Worm (Caenorhabditis elegans) whole organism, L3 larva: ENCODE data around the gene bli-5.
A peak's percentile ranks its signal among the peaks of the same experiment; 100 is the strongest.

Experiments
- R02D3.7 ChIP-seq: fragments of 150-350 bp; optimal IDR thresholded peaks from 2 replicates; lab custom pipeline; 2014; ENCODE audit warnings: missing biosample characterization, missing genetic modification characterization
- ZK546.5 ChIP-seq: sonication (generic microtip); optimal IDR thresholded peaks from 2 replicates; lab custom pipeline; 2017; ENCODE audit warnings: missing biosample characterization, missing genetic modification characterization
- aly-2 ChIP-seq: fragments of 150-350 bp; optimal IDR thresholded peaks from 2 replicates; lab custom pipeline; 2014; ENCODE audit warnings: missing biosample characterization, missing genetic modification characterization
- ama-1 ChIP-seq: fragments of 150-350 bp; optimal IDR thresholded peaks from 2 replicates; lab custom pipeline; 2018
- ceh-16 ChIP-seq: sonication (generic microtip); optimal IDR thresholded peaks from 2 replicates; lab custom pipeline; 2017; ENCODE audit warnings: missing biosample characterization, missing genetic modification characterization
- ceh-28 ChIP-seq: fragments of 150-350 bp; optimal IDR thresholded peaks from 2 replicates; lab custom pipeline; 2014; ENCODE audit warnings: missing biosample characterization, missing genetic modification reagents, missing genetic modification characterization
- ceh-82 ChIP-seq: fragments of 150-350 bp; optimal IDR thresholded peaks from 2 replicates; lab custom pipeline; 2014; ENCODE audit warnings: missing biosample characterization, missing genetic modification characterization
- ceh-9 ChIP-seq: sonication (generic microtip); optimal IDR thresholded peaks from 2 replicates; lab custom pipeline; 2018; ENCODE audit warnings: missing biosample characterization, missing genetic modification characterization
- daf-12 ChIP-seq: fragments of 150-350 bp; optimal IDR thresholded peaks from 2 replicates; lab custom pipeline; 2014; ENCODE audit warnings: missing biosample characterization, missing genetic modification reagents, missing genetic modification characterization
- egl-27 ChIP-seq: sonication (generic microtip); optimal IDR thresholded peaks from 4 replicates; lab custom pipeline; 2017; ENCODE audit warnings: missing biosample characterization, missing genetic modification reagents, missing genetic modification characterization
- egl-5 ChIP-seq: fragments of 150-350 bp; optimal IDR thresholded peaks from 2 replicates; lab custom pipeline; 2017; ENCODE audit warnings: missing biosample characterization, missing genetic modification reagents, missing genetic modification characterization, inconsistent platforms
- elt-1 ChIP-seq: fragments of 150-350 bp; optimal IDR thresholded peaks from 2 replicates; lab custom pipeline; 2014; ENCODE audit warnings: missing biosample characterization, missing genetic modification characterization
- elt-2 ChIP-seq: sonication (generic microtip); optimal IDR thresholded peaks from 2 replicates; lab custom pipeline; 2016; ENCODE audit warnings: missing genetic modification reagents, mild to moderate bottlenecking, missing genetic modification characterization, missing compliant biosample characterization
- elt-3 ChIP-seq, 3 experiments: fragments of 150-350 bp in 1 of 3; sonication (generic microtip) in 2 of 3; optimal IDR thresholded peaks; 2 replicates in 2 of 3; 4 replicates in 1 of 3; lab custom pipeline; 2014 to 2017; ENCODE audit warnings: missing biosample characterization in 3 of 3, missing genetic modification characterization in 3 of 3
- fkh-10 ChIP-seq: sonication (generic microtip); optimal IDR thresholded peaks from 2 replicates; lab custom pipeline; 2017; ENCODE audit warnings: missing biosample characterization, missing genetic modification reagents, missing genetic modification characterization
- fkh-2 ChIP-seq: fragments of 150-350 bp; optimal IDR thresholded peaks from 2 replicates; lab custom pipeline; 2014; ENCODE audit warnings: missing biosample characterization, missing genetic modification reagents, missing genetic modification characterization
- fos-1 ChIP-seq: fragments of 150-350 bp; optimal IDR thresholded peaks from 2 replicates; lab custom pipeline; 2014; ENCODE audit warnings: missing biosample characterization, missing genetic modification characterization
- hmg-11 ChIP-seq: sonication (generic microtip); optimal IDR thresholded peaks from 2 replicates; lab custom pipeline; 2016; ENCODE audit warnings: missing genetic modification characterization, missing compliant biosample characterization
- jun-1 ChIP-seq: fragments of 150-350 bp; optimal IDR thresholded peaks from 2 replicates; lab custom pipeline; 2014; ENCODE audit warnings: missing biosample characterization, missing genetic modification reagents, missing genetic modification characterization
- lin-15B ChIP-seq: fragments of 150-350 bp; optimal IDR thresholded peaks from 2 replicates; lab custom pipeline; 2014; ENCODE audit warnings: missing biosample characterization, missing genetic modification characterization
- lin-39 ChIP-seq: fragments of 150-350 bp; optimal IDR thresholded peaks from 2 replicates; lab custom pipeline; 2018; ENCODE audit warnings: missing biosample characterization, missing genetic modification reagents, missing genetic modification characterization
- lsy-12 ChIP-seq: sonication (generic microtip); optimal IDR thresholded peaks from 2 replicates; lab custom pipeline; 2016; ENCODE audit warnings: mild to moderate bottlenecking, missing genetic modification characterization, missing compliant biosample characterization
- mdl-1 ChIP-seq: fragments of 150-350 bp; optimal IDR thresholded peaks from 2 replicates; lab custom pipeline; 2014; ENCODE audit warnings: missing biosample characterization, missing genetic modification characterization
- mml-1 ChIP-seq: fragments of 150-350 bp; sonication (generic microtip); optimal IDR thresholded peaks from 3 replicates; lab custom pipeline; 2014; ENCODE audit warnings: missing biosample characterization, missing genetic modification characterization
- nfya-1 ChIP-seq: sonication (generic microtip); optimal IDR thresholded peaks from 2 replicates; lab custom pipeline; 2017; ENCODE audit warnings: missing genetic modification characterization, mild to moderate bottlenecking, missing compliant biosample characterization, antibody characterized with exemption, moderate library complexity; ENCODE audit not compliant: insufficient read depth
- nhr-11 ChIP-seq: fragments of 150-350 bp; optimal IDR thresholded peaks from 2 replicates; lab custom pipeline; 2014; ENCODE audit warnings: missing biosample characterization, missing genetic modification characterization
- nhr-12 ChIP-seq: fragments of 150-350 bp; optimal IDR thresholded peaks from 2 replicates; lab custom pipeline; 2014; ENCODE audit warnings: missing biosample characterization, missing genetic modification characterization
- nhr-23 ChIP-seq: fragments of 150-350 bp; optimal IDR thresholded peaks from 2 replicates; lab custom pipeline; 2014; ENCODE audit warnings: missing biosample characterization, missing genetic modification reagents, missing genetic modification characterization
- nhr-237 ChIP-seq: fragments of 150-350 bp; optimal IDR thresholded peaks from 2 replicates; lab custom pipeline; 2014; ENCODE audit warnings: missing biosample characterization, missing genetic modification characterization
- nhr-25 ChIP-seq: sonication (generic microtip); optimal IDR thresholded peaks from 2 replicates; lab custom pipeline; 2017; ENCODE audit warnings: missing biosample characterization, missing genetic modification characterization
- nhr-28 ChIP-seq: fragments of 150-350 bp; optimal IDR thresholded peaks from 2 replicates; lab custom pipeline; 2014; ENCODE audit warnings: missing biosample characterization, missing genetic modification characterization
- nhr-43 ChIP-seq: sonication (generic microtip); optimal IDR thresholded peaks from 2 replicates; lab custom pipeline; 2016; ENCODE audit warnings: mild to moderate bottlenecking, missing genetic modification characterization, missing compliant biosample characterization; ENCODE audit not compliant: poor library complexity, severe bottlenecking
- nhr-76 ChIP-seq: fragments of 150-350 bp; sonication (generic microtip); optimal IDR thresholded peaks from 5 replicates; lab custom pipeline; 2014; ENCODE audit warnings: missing biosample characterization, missing genetic modification characterization
- nhr-77 ChIP-seq: fragments of 150-350 bp; optimal IDR thresholded peaks from 2 replicates; lab custom pipeline; 2014; ENCODE audit warnings: missing biosample characterization, missing genetic modification characterization
- pha-4 ChIP-seq: fragments of 150-350 bp; optimal IDR thresholded peaks from 2 replicates; lab custom pipeline; 2014; ENCODE audit warnings: missing biosample characterization, missing genetic modification reagents, missing genetic modification characterization
- pqm-1 ChIP-seq: fragments of 150-350 bp; optimal IDR thresholded peaks from 2 replicates; lab custom pipeline; 2017; ENCODE audit warnings: missing biosample characterization, missing genetic modification characterization, inconsistent platforms
- sea-2 ChIP-seq: fragments of 150-350 bp; sonication (generic microtip); optimal IDR thresholded peaks from 4 replicates; lab custom pipeline; 2014; ENCODE audit warnings: missing biosample characterization, missing genetic modification reagents, missing genetic modification characterization
- skn-1 ChIP-seq: fragments of 150-350 bp; optimal IDR thresholded peaks from 2 replicates; lab custom pipeline; 2014; ENCODE audit warnings: missing biosample characterization, missing genetic modification characterization
- snpc-4 ChIP-seq: fragments of 150-350 bp; optimal IDR thresholded peaks from 2 replicates; lab custom pipeline; 2014; ENCODE audit warnings: missing biosample characterization, missing genetic modification characterization
- tbx-2 ChIP-seq: sonication (generic microtip); optimal IDR thresholded peaks from 2 replicates; lab custom pipeline; 2016; ENCODE audit warnings: mild to moderate bottlenecking, missing genetic modification characterization, missing compliant biosample characterization
- unc-39 ChIP-seq: sonication (generic microtip); optimal IDR thresholded peaks from 4 replicates; lab custom pipeline; 2017; ENCODE audit warnings: missing biosample characterization, missing genetic modification characterization
- unc-62 ChIP-seq: fragments of 150-350 bp; sonication (generic microtip); optimal IDR thresholded peaks from 4 replicates; lab custom pipeline; 2014; ENCODE audit warnings: missing biosample characterization, missing genetic modification reagents, missing genetic modification characterization
- zag-1 ChIP-seq: fragments of 150-350 bp; optimal IDR thresholded peaks from 2 replicates; lab custom pipeline; 2014; ENCODE audit warnings: missing biosample characterization, missing genetic modification characterization
- ztf-11 ChIP-seq: fragments of 150-350 bp; optimal IDR thresholded peaks from 2 replicates; lab custom pipeline; 2014; ENCODE audit warnings: missing biosample characterization, missing genetic modification characterization
- ztf-4 ChIP-seq: fragments of 150-350 bp; optimal IDR thresholded peaks from 2 replicates; lab custom pipeline; 2014; ENCODE audit warnings: missing biosample characterization, missing genetic modification characterization

The bli-5 gene

DNA sequence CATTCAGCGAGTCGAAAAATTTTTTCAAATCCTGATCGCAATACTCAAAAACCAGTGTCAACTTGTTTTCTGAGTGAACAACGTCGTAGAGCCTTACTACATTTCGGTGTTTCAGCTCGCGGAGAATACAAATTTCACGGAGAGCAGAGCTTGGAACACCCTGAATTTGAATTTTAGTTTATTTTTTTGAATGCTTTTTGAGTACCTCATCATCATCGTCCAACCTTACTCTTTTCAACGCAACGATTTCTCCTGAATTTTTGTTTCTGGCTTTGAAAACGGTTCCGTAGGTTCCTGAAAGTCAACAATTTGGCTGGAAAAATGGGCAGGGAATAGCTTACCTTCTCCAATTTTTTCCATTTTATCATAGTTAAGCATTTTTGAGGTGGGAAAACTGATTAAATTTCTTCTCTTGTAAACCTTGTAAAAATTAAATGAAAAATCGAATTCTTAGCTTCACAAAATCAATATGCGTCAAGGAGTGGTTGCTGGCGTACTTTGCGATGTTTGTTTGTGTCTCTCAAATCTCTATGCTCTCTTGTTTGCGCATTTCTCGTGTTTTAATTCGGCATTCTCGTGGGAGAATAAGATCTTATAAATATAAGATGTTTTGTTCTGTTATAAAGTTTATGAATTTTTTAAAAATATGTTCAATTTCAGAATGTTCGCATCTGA lies 36.5 kb upstream of the bli-5 start, which contains the start of gene cdk-5 (continued):
- TF ChIP-seq sea-2 (GFP tag; lab: Kevin White, UChicago) (no peak), nhr-12 (tag; lab: Kevin White, UChicago) (no peak), elt-1 (tag; lab: Kevin White, UChicago) (peak; percentile 60), hmg-11 (tag; lab: Kevin White, UChicago) (peak; percentile 49), ceh-82 (tag; lab: Kevin White, UChicago) (peak; percentile 48), fkh-10 (GFP tag; lab: Kevin White, UChicago) (peak; percentile 51), ceh-16 (tag; lab: Kevin White, UChicago) (no peak), ceh-9 (tag; lab: Kevin White, UChicago) (no peak), unc-62 (no peak), egl-5 (tag; lab: Kevin White, UChicago) (no peak), unc-39 (tag; lab: Kevin White, UChicago) (no peak), nhr-77 (tag; lab: Kevin White, UChicago) (peak; percentile 28), ama-1 (lab: Kevin White, UChicago) (peak; percentile 74), skn-1 (tag; lab: Kevin White, UChicago) (peak; percentile 89), fos-1 (tag; lab: Kevin White, UChicago) (no peak), elt-2 (tag; lab: Kevin White, UChicago) (peak; percentile 50), jun-1 (tag; lab: Kevin White, UChicago) (peak; percentile 84)
- TF ChIP-seq, all 47 proteins: peak for 25

DNA sequence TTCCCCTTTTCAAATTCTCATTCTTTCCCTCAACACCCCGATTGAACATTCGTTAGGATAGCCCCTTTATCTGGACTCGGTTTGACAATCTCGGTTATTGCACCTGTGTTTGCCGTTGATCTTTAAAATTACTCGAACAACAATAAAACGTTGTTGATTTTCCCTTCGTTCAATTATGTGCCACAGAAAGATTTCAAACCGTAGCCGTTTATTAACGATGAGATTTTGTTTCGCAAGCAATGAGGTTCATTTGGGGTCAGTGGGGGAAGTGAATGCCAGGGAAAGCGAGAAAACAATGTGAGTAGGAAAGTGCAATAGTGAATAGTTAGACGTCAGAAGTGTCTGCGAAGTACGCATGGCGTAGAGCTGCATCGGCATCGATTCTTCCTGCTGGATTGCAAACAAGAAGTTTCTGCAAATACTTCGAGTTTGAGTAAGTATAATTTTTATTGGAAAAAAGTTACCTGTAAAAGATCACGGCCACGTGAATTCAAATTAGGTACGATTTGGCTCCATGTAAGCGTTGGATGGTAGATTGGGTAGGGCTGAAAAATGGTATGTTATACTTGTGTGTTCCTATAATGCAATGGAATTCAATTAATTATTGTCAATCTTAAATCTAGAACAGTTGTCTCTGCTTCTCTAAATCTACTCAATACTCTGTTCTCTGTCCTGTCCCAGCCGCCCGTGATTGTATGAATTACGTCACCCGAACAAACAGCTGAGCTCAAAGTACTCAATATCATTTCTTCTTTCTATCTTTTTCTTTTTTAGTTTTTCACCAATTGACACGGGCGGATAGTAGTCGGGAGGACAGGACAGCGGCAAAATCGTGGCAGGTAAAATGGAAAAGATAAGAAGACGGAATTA lies 35.2 kb upstream of the bli-5 start, which contains the start of gene kel-3:
TSS of gene kel-3 (plus strand) at position 328 of the 870 bp plus-strand sequence.
- no peak for TF ChIP-seq nhr-28 (tag; lab: Kevin White, UChicago)
- peak; percentile 75 for TF ChIP-seq lsy-12
- peak; percentile 85 for TF ChIP-seq jun-1 (tag; lab: Kevin White, UChicago)
- TF ChIP-seq nhr-43 (tag; lab: Kevin White, UChicago), result peak; percentile 80
- no peak for TF ChIP-seq skn-1 (tag; lab: Kevin White, UChicago)
- peak; percentile 54 for TF ChIP-seq nhr-11 (tag; lab: Kevin White, UChicago)
- peak; percentile 96 for TF ChIP-seq pqm-1
- no peak for TF ChIP-seq mdl-1 (tag; lab: Kevin White, UChicago)
- peak; percentile 70 for TF ChIP-seq nfya-1 (tag; lab: Kevin White, UChicago)
- TF ChIP-seq ama-1 (lab: Kevin White, UChicago), result peak; percentile 99
- no peak for TF ChIP-seq ztf-11 (tag; lab: Kevin White, UChicago)
- TF ChIP-seq ceh-82 (tag; lab: Kevin White, UChicago), result peak; percentile 33
- peak; percentile 85 for TF ChIP-seq pha-4 (tag; lab: Kevin White, UChicago)
- peak in 2 of 3 experiments; percentile 52 to 73 for TF ChIP-seq elt-3 (tag; optimal IDR thresholded peaks at IDR 0.05; lab: Kevin White, UChicago)
- TF ChIP-seq aly-2, result peak; percentile 85
- no peak for TF ChIP-seq fkh-2 (tag; lab: Kevin White, UChicago)
- TF ChIP-seq mml-1 (tag; lab: Kevin White, UChicago), result no peak
- peak; percentile 55 for TF ChIP-seq nhr-76
- no peak for TF ChIP-seq daf-12 (tag; lab: Kevin White, UChicago)
- peak; percentile 77 for TF ChIP-seq nhr-23 (tag; lab: Kevin White, UChicago)
- no peak for TF ChIP-seq egl-27
- peak; percentile 53 for TF ChIP-seq tbx-2 (tag; lab: Kevin White, UChicago)
- peak; percentile 89 for TF ChIP-seq ceh-28 (tag; lab: Kevin White, UChicago)
- TF ChIP-seq unc-39 (tag; lab: Kevin White, UChicago), result no peak
- TF ChIP-seq ceh-16 (tag; lab: Kevin White, UChicago), result no peak
- TF ChIP-seq R02D3.7 (tag; lab: Kevin White, UChicago), result peak; percentile 26
- peak; percentile 37 for TF ChIP-seq fos-1 (tag; lab: Kevin White, UChicago)
- peak; percentile 47 for TF ChIP-seq lin-39
- peak; percentile 34 for TF ChIP-seq lin-15B
- no peak for TF ChIP-seq nhr-12 (tag; lab: Kevin White, UChicago)
- TF ChIP-seq nhr-237 (tag; lab: Kevin White, UChicago), result no peak
- TF ChIP-seq ztf-4 (tag; lab: Kevin White, UChicago), result no peak
- peak; percentile 61 for TF ChIP-seq unc-62
- TF ChIP-seq snpc-4, result peak; percentile 7
- TF ChIP-seq ZK546.5 (tag; lab: Kevin White, UChicago), result peak; percentile 50
- TF ChIP-seq nhr-25 (tag; lab: Kevin White, UChicago), result peak; percentile 37
- TF ChIP-seq ceh-9 (tag; lab: Kevin White, UChicago), result no peak
- peak; percentile 63 for TF ChIP-seq nhr-77 (tag; lab: Kevin White, UChicago)
- TF ChIP-seq hmg-11 (tag; lab: Kevin White, UChicago), result peak; percentile 32
- no peak for TF ChIP-seq zag-1
- peak; percentile 96 for TF ChIP-seq elt-2 (tag; lab: Kevin White, UChicago)
